Fruit fly (Drosophila melanogaster): ENCODE data around the gene CG14932.
A peak's percentile ranks its signal among the peaks of the same experiment; 100 is the strongest.

Gene CG14932

DNA sequence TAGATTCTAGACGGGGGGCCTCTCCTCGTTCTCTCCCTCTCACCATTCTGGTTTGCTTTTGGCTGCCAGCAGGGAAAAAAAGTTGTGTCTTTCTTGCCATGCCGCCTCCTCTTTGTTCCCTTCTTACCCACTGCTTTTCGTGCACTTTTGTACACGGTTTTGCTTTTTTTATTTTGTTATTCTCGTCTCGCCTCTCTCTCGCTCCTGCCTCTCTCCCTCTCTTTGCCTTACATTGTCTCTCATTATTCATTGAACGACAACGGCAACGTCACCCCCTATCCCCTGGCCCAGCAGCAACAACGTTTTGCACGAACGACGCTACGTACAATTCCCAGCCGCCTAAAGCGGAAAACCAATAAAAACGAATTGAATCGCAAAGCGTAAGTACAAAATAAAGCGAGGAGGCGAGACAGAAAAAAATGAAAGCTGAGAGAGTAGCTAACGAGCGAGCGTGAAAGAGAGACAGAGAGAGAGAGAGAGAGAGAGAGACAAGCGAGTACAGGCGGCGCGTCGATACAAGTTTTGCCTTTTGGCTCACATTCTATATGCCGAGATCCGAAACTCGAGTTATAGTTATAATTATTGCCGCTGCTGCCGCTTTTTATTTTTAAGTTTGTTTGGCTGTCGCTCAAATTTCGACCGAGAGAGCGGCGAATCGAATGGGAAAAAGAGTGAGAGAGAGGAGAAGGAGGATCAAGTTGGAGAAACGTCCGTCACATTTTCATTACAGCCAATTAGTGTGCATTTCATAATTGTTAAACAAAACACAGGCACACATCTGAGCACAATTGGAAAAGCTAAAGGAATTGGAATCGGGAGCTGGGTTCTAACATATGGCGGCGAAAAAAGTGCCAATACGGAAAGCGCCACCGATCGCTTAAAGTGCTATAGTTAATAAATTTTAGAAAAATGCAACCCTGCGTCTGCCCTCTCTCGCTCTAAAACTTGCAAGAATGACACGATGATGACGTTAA lies 17.3 kb downstream of the CG14932 start (continued):
- no peak for TF ChIP-seq CG7745 (tag; optimal IDR thresholded peaks at IDR 0.05)
- TF ChIP-seq CG3407 (GFP tag; optimal IDR thresholded peaks at IDR 0.05) = no peak
- TF ChIP-seq Drgx (GFP tag; IDR thresholded peaks at IDR 0.05) = peak; percentile 87
- no peak for TF ChIP-seq stc (GFP tag; IDR thresholded peaks at IDR 0.05)
- TF ChIP-seq br (optimal IDR thresholded peaks at IDR 0.05) = no peak
- TF ChIP-seq bcd (GFP tag; optimal IDR thresholded peaks at IDR 0.05) = no peak
- TF ChIP-seq mld (GFP tag; IDR thresholded peaks at IDR 0.05; ENCODE audit: partially characterized antibody) = no peak
- no peak for TF ChIP-seq CG30020 (tag; optimal IDR thresholded peaks at IDR 0.05)
- no peak for TF ChIP-seq TFAM (GFP tag; optimal IDR thresholded peaks at IDR 0.05)
- no peak for TF ChIP-seq CG2875 (GFP tag; optimal IDR thresholded peaks at IDR 0.05)
- TF ChIP-seq exex (tag; optimal IDR thresholded peaks at IDR 0.05) = peak; percentile 25
- no peak for TF ChIP-seq ro (GFP tag; IDR thresholded peaks at IDR 0.05)
- no peak for TF ChIP-seq sr (GFP tag; IDR thresholded peaks at IDR 0.05)
- TF ChIP-seq CG11247 (GFP tag; IDR thresholded peaks at IDR 0.05) = no peak
- no peak for TF ChIP-seq tap (tag; optimal IDR thresholded peaks at IDR 0.05)
- no peak for TF ChIP-seq dimm (GFP tag; IDR thresholded peaks at IDR 0.05)
- TF ChIP-seq gfzf (GFP tag; optimal IDR thresholded peaks at IDR 0.05) = no peak
- TF ChIP-seq zfh2 (GFP tag; optimal IDR thresholded peaks at IDR 0.05) = no peak
- no peak for TF ChIP-seq ase (GFP tag; IDR thresholded peaks at IDR 0.05)
- no peak for TF ChIP-seq ATbp (GFP tag; optimal IDR thresholded peaks at IDR 0.05)
- TF ChIP-seq Taf1 (GFP tag; IDR thresholded peaks at IDR 0.05) = no peak
- no peak for TF ChIP-seq CG7963 (GFP tag; IDR thresholded peaks at IDR 0.05; ENCODE audit: partially characterized antibody)
- TF ChIP-seq CHES-1-like (GFP tag; optimal IDR thresholded peaks at IDR 0.05) = peak; percentile 24
- no peak for TF ChIP-seq NK7.1 (GFP tag; optimal IDR thresholded peaks at IDR 0.05)
- TF ChIP-seq aop (GFP tag; IDR thresholded peaks at IDR 0.05) = no peak
- TF ChIP-seq ewg (GFP tag; optimal IDR thresholded peaks at IDR 0.05) = no peak
- no peak for TF ChIP-seq knrl (GFP tag; IDR thresholded peaks at IDR 0.05; ENCODE audit: partially characterized antibody)
- TF ChIP-seq CG17385 (GFP tag; optimal IDR thresholded peaks at IDR 0.05) = peak; percentile 35
- TF ChIP-seq HmgD (GFP tag; optimal IDR thresholded peaks at IDR 0.05) = no peak
- TF ChIP-seq CG12744 (GFP tag; optimal IDR thresholded peaks at IDR 0.05) = peak; percentile 13
- TF ChIP-seq CG11695 (GFP tag; IDR thresholded peaks at IDR 0.05) = no peak
- TF ChIP-seq Hr39 (optimal IDR thresholded peaks at IDR 0.05) = no peak
- peak in 1 of 3 experiments; percentile 28 for TF ChIP-seq Stat92E (GFP tag; optimal IDR thresholded peaks at IDR 0.05)
- peak; percentile 51; the same call in 1 of the 3 replicates for TF ChIP-seq Doc3 (GFP tag; IDR thresholded peaks at IDR 0.05; ENCODE audit: partially characterized antibody)
- no peak for TF ChIP-seq sim (GFP tag; IDR thresholded peaks at IDR 0.05)
- TF ChIP-seq CG14014 (GFP tag; IDR thresholded peaks at IDR 0.05) = no peak
- TF ChIP-seq bowl (GFP tag; IDR thresholded peaks at IDR 0.05) = no peak
- peak; percentile 2 for TF ChIP-seq CG7839 (tag; optimal IDR thresholded peaks at IDR 0.05)
- TF ChIP-seq Elba2 (GFP tag; optimal IDR thresholded peaks at IDR 0.05) = peak; percentile 76
- no peak for TF ChIP-seq Ptx1 (GFP tag; IDR thresholded peaks at IDR 0.05)
- no peak for TF ChIP-seq CG9727 (GFP tag; optimal IDR thresholded peaks at IDR 0.05)
- no peak for TF ChIP-seq Dp (GFP tag; optimal IDR thresholded peaks at IDR 0.05)
- TF ChIP-seq emc (GFP tag; optimal IDR thresholded peaks at IDR 0.05) = no peak
- TF ChIP-seq CG4404 (GFP tag; IDR thresholded peaks at IDR 0.05) = no peak
- TF ChIP-seq CG17912 (GFP tag; optimal IDR thresholded peaks at IDR 0.05) = no peak
- TF ChIP-seq CG7372 (GFP tag; IDR thresholded peaks at IDR 0.05) = no peak
- TF ChIP-seq Hsf (GFP tag; optimal IDR thresholded peaks at IDR 0.05) = no peak
- TF ChIP-seq dpn (GFP tag; optimal IDR thresholded peaks at IDR 0.05) = peak in 1 of 2 experiments; percentile 7
- no peak for TF ChIP-seq disco-r (GFP tag; optimal IDR thresholded peaks at IDR 0.05)
- TF ChIP-seq CG3281 (GFP tag; optimal IDR thresholded peaks at IDR 0.05) = no peak

Data from whole organism, embryonic.